Worm (Caenorhabditis elegans) whole organism, L1 larva: Measurements from ENCODE around the gene F07H5.13.

ENCODE experiments used
- ceh-63 ChIP-seq: fragments of 200-800 bp; sonication (Bioruptor generic); optimal IDR thresholded peaks from 2 replicates; lab custom pipeline; 2018; ENCODE audit warnings: mild to moderate bottlenecking, missing genetic modification characterization, missing compliant biosample characterization
- ceh-82 ChIP-seq, 3 experiments: fragments of 150-350 bp in 1 of 3; sonication (generic microtip) in 2 of 3; optimal IDR thresholded peaks; 2 replicates each; lab custom pipeline; 2014 to 2017; ENCODE audit warnings: missing biosample characterization in 3 of 3, missing genetic modification characterization in 3 of 3
- efl-3 ChIP-seq: fragments of 200-800 bp; sonication (Bioruptor generic); optimal IDR thresholded peaks from 2 replicates; lab custom pipeline; 2018; ENCODE audit warnings: mild to moderate bottlenecking, missing genetic modification characterization, missing compliant biosample characterization
- fkh-10 ChIP-seq: sonication (generic microtip); optimal IDR thresholded peaks from 2 replicates; lab custom pipeline; 2017; ENCODE audit warnings: missing biosample characterization, missing genetic modification reagents, missing genetic modification characterization
- grh-1 ChIP-seq: fragments of 200-800 bp; sonication (Bioruptor generic); IDR thresholded peaks from 2 replicates; pipeline ENCODE4 v1.3.6; 2022; ENCODE audit warnings: missing genetic modification reagents, missing genetic modification characterization, missing compliant biosample characterization
- isw-1 ChIP-seq: fragments of 200-800 bp; sonication (Bioruptor generic); IDR thresholded peaks from 2 replicates; pipeline ENCODE4 v1.3.6; 2022; ENCODE audit warnings: missing genetic modification characterization, missing compliant biosample characterization
- lin-14 ChIP-seq: fragments of 200-800 bp; sonication (Bioruptor generic); optimal IDR thresholded peaks from 2 replicates; lab custom pipeline; 2018; ENCODE audit warnings: mild to moderate bottlenecking, missing genetic modification characterization, moderate library complexity, missing compliant biosample characterization
- lin-35 ChIP-seq, 2 experiments: fragments of 150-350 bp; optimal IDR thresholded peaks; 2 replicates each; lab custom pipeline; 2014; ENCODE audit warnings: missing biosample characterization in 2 of 2, missing genetic modification characterization in 2 of 2, missing genetic modification reagents in 2 of 2
- nhr-20 ChIP-seq: sonication (generic microtip); optimal IDR thresholded peaks from 2 replicates; lab custom pipeline; 2016; ENCODE audit warnings: mild to moderate bottlenecking, missing genetic modification characterization, missing compliant biosample characterization
- pax-3 ChIP-seq: fragments of 200-800 bp; sonication (Bioruptor generic); optimal IDR thresholded peaks from 2 replicates; lab custom pipeline; 2018; ENCODE audit warnings: mild to moderate bottlenecking, missing genetic modification characterization, moderate library complexity, missing compliant biosample characterization
- skn-1 ChIP-seq: fragments of 150-350 bp; optimal IDR thresholded peaks from 2 replicates; lab custom pipeline; 2014; ENCODE audit warnings: missing biosample characterization, missing genetic modification characterization
- sox-4 ChIP-seq: sonication (generic microtip); optimal IDR thresholded peaks from 2 replicates; lab custom pipeline; 2016; ENCODE audit warnings: missing genetic modification characterization, missing compliant biosample characterization
- sptf-1 ChIP-seq: fragments of 150-350 bp; optimal IDR thresholded peaks from 2 replicates; lab custom pipeline; 2014; ENCODE audit warnings: missing biosample characterization, missing genetic modification characterization
- tlp-1 ChIP-seq: fragments of 150-350 bp; optimal IDR thresholded peaks from 2 replicates; lab custom pipeline; 2014; ENCODE audit warnings: missing biosample characterization, missing genetic modification characterization
- unc-130 ChIP-seq: fragments of 150-350 bp; optimal IDR thresholded peaks from 2 replicates; lab custom pipeline; 2017; ENCODE audit warnings: missing biosample characterization, missing genetic modification characterization, inconsistent platforms
- ztf-11 ChIP-seq, 2 experiments: sonication (generic microtip); optimal IDR thresholded peaks; 2 replicates each; lab custom pipeline; 2016 to 2017; ENCODE audit warnings: missing genetic modification characterization in 2 of 2, missing biosample characterization in 1 of 2, missing compliant biosample characterization in 1 of 2

F07H5.13 gene

DNA sequence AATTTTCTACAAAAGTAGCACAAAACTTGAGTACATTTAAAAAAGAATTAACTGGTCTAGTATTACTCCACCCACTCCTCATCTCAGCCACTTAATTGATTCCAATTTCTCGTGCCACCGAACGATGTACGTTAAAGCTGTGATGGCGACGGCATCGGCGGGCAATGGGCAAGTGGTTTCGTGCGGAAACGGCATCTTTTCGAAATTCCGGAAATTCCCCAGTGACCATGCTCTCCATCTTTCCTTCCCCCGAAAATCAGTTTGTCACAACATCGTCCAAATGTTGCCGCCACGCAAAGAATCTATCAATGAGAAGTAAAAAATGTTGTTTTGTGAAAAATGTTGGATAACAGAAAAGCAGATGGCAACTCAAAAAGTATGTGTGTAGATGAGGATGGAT, 42.6 kb downstream of the F07H5.13 start:
- TF ChIP-seq lin-14 (GFP tag; lab: Kevin White, UChicago): peak; percentile 36
- TF ChIP-seq isw-1: no peak

ce11 chrII:8835857-8836256, 45.5 kb downstream of the F07H5.13 start, which contains the start of gene F46C5.4:
Gene F46C5.4 (plus strand): TSS chrII:8836078.
- TF ChIP-seq tlp-1 (tag; lab: Kevin White, UChicago) (no peak), fkh-10 (GFP tag; lab: Kevin White, UChicago) (peak; percentile 85), lin-14 (GFP tag; lab: Kevin White, UChicago) (peak; percentile 66)
- TF ChIP-seq, all 84 proteins: peak for 2

DNA sequence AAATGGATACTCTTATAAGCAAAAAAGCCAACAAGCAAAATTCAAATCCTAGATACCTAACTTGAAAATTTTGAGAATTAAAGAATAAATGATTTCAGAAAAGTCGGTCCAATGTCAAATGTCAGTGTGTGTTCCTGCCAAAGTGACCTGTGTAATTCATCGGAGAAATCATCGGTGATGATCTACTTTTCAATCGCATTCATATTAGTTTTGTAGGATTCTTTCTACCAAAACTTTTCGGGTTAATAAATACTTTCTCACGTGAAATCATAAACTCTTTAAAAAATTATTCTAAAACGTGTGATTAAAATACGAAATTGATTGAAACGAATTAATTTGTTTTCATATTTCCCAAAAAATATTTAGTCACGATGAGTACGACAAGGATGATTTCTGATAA, 48.7 kb downstream of the F07H5.13 start, which contains the start of gene F46C5.7:
Gene F46C5.7 (plus strand): TSS at position 301 of the 400 bp plus-strand sequence.
- TF ChIP-seq ceh-63 (GFP tag; lab: Kevin White, UChicago) (no peak), ceh-82 (tag; optimal IDR thresholded peaks at IDR 0.05; lab: Kevin White, UChicago) (no peak), tlp-1 (tag; lab: Kevin White, UChicago) (no peak), sox-4 (no peak), lin-35 (GFP tag; optimal IDR thresholded peaks at IDR 0.05; lab: Kevin White, UChicago) (no peak), pax-3 (tag; lab: Kevin White, UChicago) (no peak), efl-3 (no peak), sptf-1 (tag; lab: Kevin White, UChicago) (no peak), skn-1 (tag; lab: Kevin White, UChicago) (no peak), isw-1 (no peak), nhr-20 (no peak), grh-1 (GFP tag; lab: Robert Waterston, UW) (no peak), ztf-11 (tag; optimal IDR thresholded peaks at IDR 0.05; lab: Kevin White, UChicago) (no peak), unc-130 (tag; lab: Kevin White, UChicago) (no peak)
